Fruit fly (Drosophila melanogaster) whole organism, prepupa: ENCODE measurements around the gene Alg10.

ENCODE experiments used
- CG15336 ChIP-seq: fragments of 200-800 bp; sonication (Bioruptor generic); IDR thresholded peaks from 2 replicates; pipeline ENCODE4 v1.3.6; 2022; ENCODE audit warnings: missing biosample characterization, missing genetic modification characterization
- cyc ChIP-seq: fragments of 200-800 bp; sonication (Bioruptor generic); optimal IDR thresholded peaks from 3 replicates; lab custom pipeline; 2016; ENCODE audit warnings: missing biosample characterization, missing genetic modification characterization
- eg ChIP-seq: fragments of 200-800 bp; sonication (Bioruptor generic); IDR thresholded peaks from 3 replicates; pipeline ENCODE4 v1.3.6; 2022; ENCODE audit warnings: missing biosample characterization, missing genetic modification characterization

DNA sequence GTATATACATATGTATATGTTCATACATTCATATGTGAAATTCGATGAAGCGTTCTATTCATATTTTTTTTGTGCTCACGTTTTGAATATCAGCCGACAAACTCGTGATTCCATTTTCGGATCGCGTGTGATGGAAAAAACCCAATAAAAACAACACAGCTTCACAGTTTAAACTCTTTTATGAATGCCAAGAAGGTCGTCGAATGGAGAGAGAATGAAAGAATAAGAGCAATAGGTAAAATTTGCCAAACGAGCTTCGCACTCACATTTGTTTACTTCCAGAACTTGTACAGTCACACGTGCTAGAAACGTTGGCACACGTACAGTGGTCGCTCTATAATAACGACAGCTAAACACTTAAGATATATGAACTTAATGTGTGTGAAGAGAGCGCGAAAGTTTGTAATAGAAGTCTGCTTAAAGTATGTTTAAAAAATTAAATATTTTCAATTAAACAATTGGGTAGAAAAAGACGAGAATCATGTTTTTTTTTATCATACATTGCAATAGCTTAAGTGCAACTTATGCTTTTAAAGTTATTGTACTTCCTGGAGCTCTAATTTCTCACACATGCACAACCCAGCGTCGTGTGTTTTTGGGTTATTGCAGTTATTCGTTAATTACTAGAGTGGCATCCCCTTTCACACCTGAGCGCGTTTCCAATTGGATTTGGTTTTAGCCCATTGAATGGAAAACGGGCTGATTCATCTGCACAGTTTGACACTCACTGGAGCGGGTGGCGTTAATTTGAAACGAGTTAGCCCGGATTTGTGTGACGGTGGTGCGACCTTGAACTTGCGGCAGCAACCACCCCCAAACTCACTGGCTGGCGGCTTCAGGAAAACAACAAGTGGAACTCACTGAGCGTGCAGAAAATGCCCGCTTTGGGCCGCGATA, 38.9 kb upstream of the Alg10 start:
- no peak for TF ChIP-seq eg (GFP tag; lab: Robert Waterston, UW)
- no peak for TF ChIP-seq cyc (GFP tag; lab: Kevin White, UChicago)
- no peak for TF ChIP-seq CG15336
